Worm (Caenorhabditis elegans) whole organism, mixed stage, embryonic: Measurements from ENCODE around the gene cwp-5.
A peak's percentile ranks its signal among the peaks of the same experiment; 100 is the strongest.

Source experiments
- elt-1 ChIP-seq: sonication (generic microtip); optimal IDR thresholded peaks from 2 replicates; lab custom pipeline; 2017; ENCODE audit warnings: missing genetic modification characterization, mild to moderate bottlenecking, missing compliant biosample characterization, antibody characterized with exemption, moderate library complexity, borderline replicate concordance; ENCODE audit not compliant: insufficient read depth
- elt-3 ChIP-seq: fragments of 150-350 bp; optimal IDR thresholded peaks from 2 replicates; lab custom pipeline; 2014; ENCODE audit warnings: missing biosample characterization, missing genetic modification characterization
- flh-1 ChIP-seq: fragments of 200-800 bp; sonication (Bioruptor generic); optimal IDR thresholded peaks from 2 replicates; lab custom pipeline; 2018; ENCODE audit warnings: mild to moderate bottlenecking, missing genetic modification characterization, moderate library complexity, missing compliant biosample characterization
- ham-2 ChIP-seq: fragments of 200-800 bp; sonication (Bioruptor generic); optimal IDR thresholded peaks from 2 replicates; lab custom pipeline; 2018; ENCODE audit warnings: mild to moderate bottlenecking, missing genetic modification characterization, missing compliant biosample characterization
- mep-1 ChIP-seq: fragments of 150-350 bp; optimal IDR thresholded peaks from 2 replicates; lab custom pipeline; 2017; ENCODE audit warnings: missing biosample characterization, missing genetic modification reagents, missing genetic modification characterization, inconsistent platforms
- nhr-28 ChIP-seq: fragments of 150-350 bp; optimal IDR thresholded peaks from 2 replicates; lab custom pipeline; 2014; ENCODE audit warnings: missing biosample characterization, missing genetic modification characterization
- nhr-76 ChIP-seq: sonication (generic microtip); optimal IDR thresholded peaks from 2 replicates; lab custom pipeline; 2017; ENCODE audit warnings: missing biosample characterization, missing genetic modification characterization
- unc-120 ChIP-seq: sonication (generic microtip); optimal IDR thresholded peaks from 2 replicates; lab custom pipeline; 2017; ENCODE audit warnings: missing genetic modification characterization, missing compliant biosample characterization; ENCODE audit not compliant: poor library complexity, severe bottlenecking
- unc-62 ChIP-seq: fragments of 150-350 bp; optimal IDR thresholded peaks from 2 replicates; lab custom pipeline; 2014; ENCODE audit warnings: missing biosample characterization, missing genetic modification reagents, missing genetic modification characterization
- ztf-11 ChIP-seq: fragments of 150-350 bp; optimal IDR thresholded peaks from 2 replicates; lab custom pipeline; 2014; ENCODE audit warnings: missing biosample characterization, missing genetic modification characterization

DNA sequence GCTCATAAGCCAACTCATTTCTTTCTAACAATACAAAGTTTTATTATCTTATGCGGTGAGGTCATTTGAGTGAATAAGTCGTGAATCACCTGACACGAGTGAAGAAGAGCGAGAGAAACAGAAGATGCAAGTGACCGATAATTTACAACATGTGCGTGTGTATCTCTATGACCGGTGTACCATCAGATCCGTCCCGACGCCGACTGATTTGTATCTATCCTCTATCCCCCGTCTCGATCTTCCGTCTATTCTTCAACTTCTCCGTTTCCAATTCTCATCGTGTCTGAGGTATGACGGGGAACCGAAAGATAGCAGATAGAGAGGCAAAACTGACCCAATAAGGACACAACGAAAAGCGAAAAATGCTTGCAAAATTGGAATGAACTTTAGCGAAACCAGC, 48.3 kb downstream of the cwp-5 start, which contains the start of gene F09A5.3:
- TF ChIP-seq ztf-11 (tag; lab: Kevin White, UChicago) = no peak
- TF ChIP-seq unc-62 (GFP tag; lab: Kevin White, UChicago) = peak; percentile 76
- TF ChIP-seq ham-2 = peak; percentile 82
- peak; percentile 98 for TF ChIP-seq elt-1 (tag; lab: Kevin White, UChicago)
- no peak for TF ChIP-seq flh-1 (GFP tag; lab: Kevin White, UChicago)
- TF ChIP-seq unc-120 (tag; lab: Kevin White, UChicago) = no peak
- peak; percentile 11 for TF ChIP-seq elt-3 (tag; lab: Kevin White, UChicago)
- TF ChIP-seq mep-1 (tag; lab: Kevin White, UChicago) = no peak
- no peak for TF ChIP-seq nhr-76 (tag; lab: Kevin White, UChicago)
- TF ChIP-seq nhr-28 = no peak
